Worm (Caenorhabditis elegans) whole organism, late embryonic: ENCODE data around the gene unc-17.
A peak's percentile ranks its signal among the peaks of the same experiment; 100 is the strongest.

ENCODE experiments used
- C38D4.7 ChIP-seq: fragments of 200-800 bp; sonication (Bioruptor generic); optimal IDR thresholded peaks from 2 replicates; lab custom pipeline; 2018; ENCODE audit warnings: mild to moderate bottlenecking, missing genetic modification characterization, moderate library complexity, missing compliant biosample characterization
- K02D7.2 ChIP-seq: sonication (generic microtip); optimal IDR thresholded peaks from 2 replicates; lab custom pipeline; 2017; ENCODE audit warnings: mild to moderate bottlenecking, missing genetic modification characterization, missing compliant biosample characterization
- Y22D7AL.16 ChIP-seq: sonication (generic microtip); optimal IDR thresholded peaks from 2 replicates; lab custom pipeline; 2016; ENCODE audit warnings: missing genetic modification characterization, missing compliant biosample characterization
- ahr-1 ChIP-seq: sonication (generic microtip); optimal IDR thresholded peaks from 2 replicates; lab custom pipeline; 2016; ENCODE audit warnings: missing genetic modification characterization, missing compliant biosample characterization
- ama-1 ChIP-seq: fragments of 150-350 bp; optimal IDR thresholded peaks from 2 replicates; lab custom pipeline; 2014
- ceh-14 ChIP-seq: sonication (generic microtip); optimal IDR thresholded peaks from 2 replicates; lab custom pipeline; 2016; ENCODE audit warnings: missing genotype, missing genetic modification characterization, missing compliant biosample characterization
- ceh-18 ChIP-seq: sonication (generic microtip); optimal IDR thresholded peaks from 2 replicates; lab custom pipeline; 2016; ENCODE audit warnings: missing genetic modification characterization, missing compliant biosample characterization
- ceh-2 ChIP-seq: sonication (generic microtip); optimal IDR thresholded peaks from 2 replicates; lab custom pipeline; 2016; ENCODE audit warnings: missing genotype, missing genetic modification characterization, missing compliant biosample characterization
- ceh-22 ChIP-seq: sonication (generic microtip); optimal IDR thresholded peaks from 2 replicates; lab custom pipeline; 2017; ENCODE audit warnings: missing biosample characterization, missing genetic modification characterization
- ceh-24 ChIP-seq: sonication (generic microtip); optimal IDR thresholded peaks from 2 replicates; lab custom pipeline; 2016; ENCODE audit warnings: mild to moderate bottlenecking, missing genetic modification characterization, missing compliant biosample characterization
- ceh-34 ChIP-seq: sonication (generic microtip); optimal IDR thresholded peaks from 2 replicates; lab custom pipeline; 2016; ENCODE audit warnings: mild to moderate bottlenecking, missing genetic modification characterization, missing compliant biosample characterization
- ceh-45 ChIP-seq: fragments of 200-800 bp; sonication (Bioruptor generic); IDR thresholded peaks from 2 replicates; pipeline ENCODE4 v1.3.6; 2022; ENCODE audit warnings: missing genetic modification reagents, missing genetic modification characterization, missing compliant biosample characterization
- ceh-48 ChIP-seq: sonication (generic microtip); optimal IDR thresholded peaks from 2 replicates; lab custom pipeline; 2016; ENCODE audit warnings: missing genetic modification characterization, inconsistent platforms, missing compliant biosample characterization
- ceh-6 ChIP-seq: fragments of 200-800 bp; sonication (Bioruptor generic); optimal IDR thresholded peaks from 2 replicates; lab custom pipeline; 2018; ENCODE audit warnings: mild to moderate bottlenecking, missing genetic modification characterization, missing compliant biosample characterization
- che-1 ChIP-seq: sonication (generic microtip); optimal IDR thresholded peaks from 2 replicates; lab custom pipeline; 2016; ENCODE audit warnings: mild to moderate bottlenecking, missing genetic modification characterization, missing compliant biosample characterization
- dve-1 ChIP-seq: sonication (generic microtip); optimal IDR thresholded peaks from 2 replicates; lab custom pipeline; 2017; ENCODE audit warnings: antibody characterized with exemption, mild to moderate bottlenecking, missing genetic modification characterization, missing compliant biosample characterization
- elt-2 ChIP-seq: sonication (generic microtip); optimal IDR thresholded peaks from 2 replicates; lab custom pipeline; 2016; ENCODE audit warnings: missing genetic modification reagents, missing genetic modification characterization, missing compliant biosample characterization
- elt-4 ChIP-seq: sonication (generic microtip); optimal IDR thresholded peaks from 2 replicates; lab custom pipeline; 2016; ENCODE audit warnings: missing genetic modification characterization, missing compliant biosample characterization
- fax-1 ChIP-seq: sonication (generic microtip); optimal IDR thresholded peaks from 2 replicates; lab custom pipeline; 2016; ENCODE audit warnings: missing genotype, missing genetic modification characterization, missing compliant biosample characterization
- hlh-30 ChIP-seq: sonication (generic microtip); optimal IDR thresholded peaks from 2 replicates; lab custom pipeline; 2017; ENCODE audit warnings: antibody characterized with exemption, missing genetic modification characterization, missing compliant biosample characterization; ENCODE audit not compliant: insufficient read depth
- mec-3 ChIP-seq: sonication (generic microtip); optimal IDR thresholded peaks from 2 replicates; lab custom pipeline; 2016; ENCODE audit warnings: borderline replicate concordance, missing genetic modification characterization, missing compliant biosample characterization
- nfya-1 ChIP-seq: sonication (generic microtip); optimal IDR thresholded peaks from 2 replicates; lab custom pipeline; 2017; ENCODE audit warnings: missing genetic modification characterization, mild to moderate bottlenecking, missing compliant biosample characterization, antibody characterized with exemption, moderate library complexity
- nhr-11 ChIP-seq: fragments of 150-350 bp; optimal IDR thresholded peaks from 2 replicates; lab custom pipeline; 2014; ENCODE audit warnings: missing biosample characterization, missing genetic modification characterization
- npax-4 ChIP-seq: sonication (generic microtip); optimal IDR thresholded peaks from 2 replicates; lab custom pipeline; 2016; ENCODE audit warnings: missing genetic modification characterization, missing compliant biosample characterization
- pax-1 ChIP-seq: fragments of 150-350 bp; optimal IDR thresholded peaks from 2 replicates; lab custom pipeline; 2014; ENCODE audit warnings: missing biosample characterization, missing genetic modification characterization
- pha-4 ChIP-seq: fragments of 150-350 bp; optimal IDR thresholded peaks from 2 replicates; lab custom pipeline; 2018; ENCODE audit warnings: missing biosample characterization, missing genetic modification reagents, missing genetic modification characterization
- sdc-2 ChIP-seq: sonication (generic microtip); optimal IDR thresholded peaks from 2 replicates; lab custom pipeline; 2016; ENCODE audit warnings: missing genotype, missing genetic modification characterization, missing compliant biosample characterization
- sox-2 ChIP-seq: fragments of 200-800 bp; sonication (Bioruptor generic); IDR thresholded peaks from 2 replicates; pipeline ENCODE4 v1.3.6; 2022; ENCODE audit warnings: missing genetic modification reagents, missing genetic modification characterization, missing compliant biosample characterization
- syd-9 ChIP-seq: sonication (generic microtip); optimal IDR thresholded peaks from 2 replicates; lab custom pipeline; 2016; ENCODE audit warnings: mild to moderate bottlenecking, missing genetic modification characterization, moderate library complexity, missing compliant biosample characterization
- unc-3 ChIP-seq, 2 experiments: fragments of 200-800 bp in 1 of 2; sonication (Bioruptor generic) in 1 of 2; sonication (generic microtip) in 1 of 2; conservative IDR thresholded peaks in 1 of 2; optimal IDR thresholded peaks in 1 of 2; 2 replicates each; pipeline versions ENCODE4 v1.3.6 to Lab custom; 2016 to 2022; ENCODE audit warnings: missing compliant biosample characterization in 2 of 2, missing genetic modification characterization in 2 of 2, missing genetic modification reagents in 1 of 2
- unc-42 ChIP-seq: sonication (generic microtip); optimal IDR thresholded peaks from 2 replicates; lab custom pipeline; 2016; ENCODE audit warnings: missing genotype, missing genetic modification characterization, missing compliant biosample characterization
- unc-55 ChIP-seq: sonication (generic microtip); optimal IDR thresholded peaks from 2 replicates; lab custom pipeline; 2017; ENCODE audit warnings: missing biosample characterization, missing genetic modification reagents, missing genetic modification characterization
- unc-86 ChIP-seq: sonication (generic microtip); optimal IDR thresholded peaks from 2 replicates; lab custom pipeline; 2016; ENCODE audit warnings: missing genetic modification characterization, missing compliant biosample characterization

Gene unc-17

DNA sequence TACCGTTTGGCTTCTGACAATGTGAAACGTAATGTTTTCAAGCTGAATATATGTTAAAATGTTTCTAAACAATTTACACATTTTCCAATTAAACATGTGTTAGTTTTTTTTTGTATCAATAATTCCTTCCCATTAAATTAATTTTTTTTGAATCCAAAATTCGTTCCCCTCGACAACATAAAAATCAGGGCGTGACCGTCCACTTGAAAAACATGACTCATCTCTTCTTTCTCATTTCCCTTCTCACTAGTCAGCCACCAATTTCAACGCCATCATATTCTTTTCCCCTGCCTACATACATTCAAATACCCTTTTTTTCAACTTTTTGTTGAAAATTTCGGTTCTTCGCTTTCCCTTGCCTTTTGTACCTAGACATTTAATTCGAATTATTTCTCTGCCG lies 8.0 kb upstream of the unc-17 start:
- TF ChIP-seq ceh-48 (tag; lab: Kevin White, UChicago) (no peak), pha-4 (tag; lab: Kevin White, UChicago) (no peak), unc-55 (no peak), Y22D7AL.16 (no peak)

DNA sequence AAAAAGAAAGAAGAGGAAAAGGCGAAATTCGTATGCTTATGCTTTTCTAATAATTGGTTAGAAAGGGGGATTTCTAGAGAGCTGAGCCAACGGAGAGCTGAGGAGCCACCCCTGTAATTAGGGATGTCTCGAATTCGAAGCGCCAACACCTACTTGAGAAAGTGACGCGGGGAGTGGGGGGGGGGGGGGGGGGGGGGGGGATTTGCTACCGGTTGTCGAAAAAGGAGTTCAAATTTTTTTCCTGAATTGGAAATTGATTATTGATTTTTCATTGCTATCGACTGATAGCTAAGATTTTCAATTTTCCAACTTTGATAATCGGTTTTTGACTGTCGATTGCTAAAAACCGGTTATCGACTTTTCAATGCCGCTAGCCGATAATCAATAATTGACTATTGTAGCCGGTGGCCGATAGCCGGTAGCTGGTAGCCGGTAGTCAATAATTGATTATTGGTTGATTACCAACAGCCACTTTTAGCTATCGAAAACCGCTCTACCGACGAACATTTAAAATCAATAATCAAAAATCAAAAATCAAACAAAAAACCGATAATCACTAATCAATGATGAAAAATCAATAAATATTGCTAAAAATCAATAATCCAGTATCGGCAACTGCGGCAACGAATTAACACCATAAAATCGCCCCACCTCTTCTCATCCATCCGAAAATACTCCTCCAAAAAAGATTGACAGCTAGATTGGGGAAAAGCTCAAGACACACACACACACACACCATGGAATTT lies 4.6 kb upstream of the unc-17 start:
- TF ChIP-seq elt-2 (tag; lab: Kevin White, UChicago) (no peak), ceh-6 (GFP tag; lab: Kevin White, UChicago) (no peak), ceh-18 (tag; lab: Kevin White, UChicago) (no peak), ceh-24 (tag; lab: Kevin White, UChicago) (no peak), ceh-2 (no peak), unc-55 (no peak), sox-2 (GFP tag; lab: Robert Waterston, UW) (no peak), dve-1 (tag; lab: Kevin White, UChicago) (no peak), mec-3 (tag; lab: Kevin White, UChicago) (no peak), C38D4.7 (GFP tag; lab: Kevin White, UChicago) (no peak), ceh-34 (tag; lab: Kevin White, UChicago) (no peak), pha-4 (tag; lab: Kevin White, UChicago) (no peak), ceh-45 (GFP tag; lab: Robert Waterston, UW) (no peak), che-1 (tag; lab: Kevin White, UChicago) (no peak), syd-9 (tag; lab: Kevin White, UChicago) (no peak), nhr-11 (tag; lab: Kevin White, UChicago) (no peak), K02D7.2 (tag; lab: Kevin White, UChicago) (no peak), pax-1 (no peak), nfya-1 (tag; lab: Kevin White, UChicago) (no peak)
- TF ChIP-seq, all 69 proteins: peak for 0

DNA sequence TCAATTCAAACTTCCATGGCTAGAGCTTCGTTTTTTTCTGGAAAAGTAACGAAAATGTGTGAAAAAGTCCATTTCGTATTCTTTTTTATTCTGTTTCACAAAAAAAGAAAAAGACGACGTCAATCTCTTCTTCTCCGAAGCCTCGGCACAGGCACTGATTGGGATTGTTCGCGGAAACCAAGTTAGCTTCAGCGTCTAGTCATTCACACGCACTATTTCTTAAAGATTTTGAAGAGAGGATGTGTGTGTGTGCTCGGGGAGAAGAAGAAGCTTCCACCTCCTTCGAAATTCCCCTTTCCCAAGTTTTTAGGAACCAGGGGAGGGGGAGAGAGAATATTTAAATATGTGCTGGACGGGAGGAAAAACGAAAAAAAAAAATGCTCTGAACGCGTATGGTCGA lies 1.9 kb upstream of the unc-17 start:
- peak; percentile 90 for TF ChIP-seq unc-42
- TF ChIP-seq sdc-2 (tag; lab: Kevin White, UChicago): no peak
- TF ChIP-seq unc-86: no peak
- no peak for TF ChIP-seq ceh-22 (tag; lab: Kevin White, UChicago)
- TF ChIP-seq, all 69 proteins: peak for 1

- TF ChIP-seq unc-3 (GFP tag; conservative IDR thresholded peaks at IDR 0.05; lab: Robert Waterston, UW) (peak; percentile 59; the same call in 1 of the 2 replicates), unc-3 (tag; optimal IDR thresholded peaks at IDR 0.05; lab: Kevin White, UChicago) (peak; percentile 39), C38D4.7 (GFP tag; lab: Kevin White, UChicago) (no peak), dve-1 (tag; lab: Kevin White, UChicago) (no peak), ceh-48 (tag; lab: Kevin White, UChicago) (no peak), unc-42 (peak; percentile 51), mec-3 (tag; lab: Kevin White, UChicago) (no peak), fax-1 (tag; lab: Kevin White, UChicago) (no peak), ceh-14 (no peak), hlh-30 (no peak), nhr-11 (tag; lab: Kevin White, UChicago) (no peak)
Measured at ce11 chrIV:3621805-3622355, 2.6 kb downstream of the unc-17 start.

- TF ChIP-seq elt-4 (tag; lab: Kevin White, UChicago) (peak; percentile 81), npax-4 (tag; lab: Kevin White, UChicago) (no peak), ahr-1 (tag; lab: Kevin White, UChicago) (no peak), hlh-30 (no peak), dve-1 (tag; lab: Kevin White, UChicago) (no peak), ama-1 (lab: Kevin White, UChicago) (no peak)
Measured at ce11 chrIV:3618719-3619118, 5.8 kb downstream of the unc-17 start.
